Worm (Caenorhabditis elegans): ENCODE data around the gene C06C6.8.

DNA sequence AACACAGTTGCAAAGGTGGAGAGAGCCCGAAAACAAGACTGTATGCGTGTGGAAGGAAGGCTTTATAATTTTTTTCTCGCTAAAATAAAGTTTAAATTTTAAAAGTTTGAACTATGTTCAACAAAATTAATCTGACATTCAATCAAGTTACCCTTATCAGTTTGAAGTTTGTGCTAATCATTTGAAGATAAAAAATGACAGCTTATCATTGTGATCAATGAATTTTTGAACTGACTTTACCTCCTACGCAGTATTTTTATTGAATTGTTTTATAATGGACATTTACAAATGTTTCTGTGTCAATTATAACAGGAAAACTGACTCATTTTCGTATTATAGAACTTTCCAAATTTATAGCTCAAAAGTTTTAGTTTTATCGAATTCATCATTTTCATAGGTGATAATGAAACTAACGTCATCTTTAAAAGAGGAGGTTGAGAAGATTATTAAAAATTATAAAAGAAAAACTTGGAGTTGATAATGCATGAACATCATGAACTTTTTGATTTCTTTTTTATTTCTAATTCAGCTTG, 18.6 kb upstream of the C06C6.8 start, which contains the start of gene oac-20:
- TF ChIP-seq hmg-4 (GFP tag; optimal IDR thresholded peaks at IDR 0.05) = no peak
- TF ChIP-seq tra-4 (tag; optimal IDR thresholded peaks at IDR 0.05) = no peak
